Fruit fly (Drosophila melanogaster): ENCODE data around the gene knk.

The knk gene

dm6 chr3R:10100498-10101196 lies 24.8 kb downstream of the knk start (continued):
- TF ChIP-seq trem (tag; optimal IDR thresholded peaks at IDR 0.05) (no peak), knrl (GFP tag; IDR thresholded peaks at IDR 0.05; ENCODE audit: partially characterized antibody) (no peak; the same call in 2 of the 3 replicates), CG11695 (GFP tag; IDR thresholded peaks at IDR 0.05) (no peak), Drgx (GFP tag; IDR thresholded peaks at IDR 0.05) (no peak), org-1 (GFP tag; optimal IDR thresholded peaks at IDR 0.05) (peak; percentile 15), HmgZ (tag; optimal IDR thresholded peaks at IDR 0.05) (peak; percentile 74), fd3F (GFP tag; optimal IDR thresholded peaks at IDR 0.05) (no peak), ATbp (GFP tag; optimal IDR thresholded peaks at IDR 0.05) (peak; percentile 47), fru (optimal IDR thresholded peaks at IDR 0.05) (no peak), CG7839 (tag; optimal IDR thresholded peaks at IDR 0.05) (peak; percentile 45), Optix (GFP tag; IDR thresholded peaks at IDR 0.05) (peak; percentile 47; the same call in 1 of the 3 replicates), zf30C (GFP tag; optimal IDR thresholded peaks at IDR 0.05) (no peak), CG2678 (tag; optimal IDR thresholded peaks at IDR 0.05) (peak; percentile 6), fd96Cb (tag; optimal IDR thresholded peaks at IDR 0.05) (no peak), Doc3 (GFP tag; IDR thresholded peaks at IDR 0.05; ENCODE audit: partially characterized antibody) (no peak), CG7556 (GFP tag; optimal IDR thresholded peaks at IDR 0.05) (no peak), pho (GFP tag; optimal IDR thresholded peaks at IDR 0.05) (no peak), CG8765 (GFP tag; IDR thresholded peaks at IDR 0.05) (no peak), hkb (optimal IDR thresholded peaks at IDR 0.05) (peak; percentile 22), hkb (GFP tag; IDR thresholded peaks at IDR 0.05) (no peak; the same call in 1 of the 2 replicates), ash1 (GFP tag; optimal IDR thresholded peaks at IDR 0.05) (peak; percentile 1), CG15073 (GFP tag; optimal IDR thresholded peaks at IDR 0.05) (no peak), onecut (GFP tag; IDR thresholded peaks at IDR 0.05) (peak; percentile 32; the same call in 1 of the 2 replicates), CG17568 (GFP tag; optimal IDR thresholded peaks at IDR 0.05) (no peak), sisA (GFP tag; IDR thresholded peaks at IDR 0.05) (peak; percentile 56), CG6272 (GFP tag; IDR thresholded peaks at IDR 0.05) (0 out of 2 replicates have a peak, but pooled peaks have one; percentile 18), bigmax (GFP tag; optimal IDR thresholded peaks at IDR 0.05) (no peak), Six4 (GFP tag; optimal IDR thresholded peaks at IDR 0.05) (peak; percentile 33), chif (GFP tag; optimal IDR thresholded peaks at IDR 0.05) (no peak), mirr (GFP tag; optimal IDR thresholded peaks at IDR 0.05) (no peak), CG10321 (GFP tag; IDR thresholded peaks at IDR 0.05) (0 out of 2 replicates have a peak, but pooled peaks have one; percentile 33), CG9817 (tag; optimal IDR thresholded peaks at IDR 0.05) (no peak), gt (GFP tag; IDR thresholded peaks at IDR 0.05) (no peak), CG12769 (tag; optimal IDR thresholded peaks at IDR 0.05) (peak; percentile 55), CG13775 (GFP tag; optimal IDR thresholded peaks at IDR 0.05) (peak; percentile 16), CG32772 (GFP tag; IDR thresholded peaks at IDR 0.05) (peak; percentile 32; the same call in 1 of the 2 replicates), Kr (GFP tag; optimal IDR thresholded peaks at IDR 0.05) (no peak), ftz-f1 (GFP tag; optimal IDR thresholded peaks at IDR 0.05) (peak; percentile 63), CG6791 (GFP tag; IDR thresholded peaks at IDR 0.05; ENCODE audit: partially characterized antibody) (no peak), CG17186 (GFP tag; optimal IDR thresholded peaks at IDR 0.05) (no peak), CrebB (tag; optimal IDR thresholded peaks at IDR 0.05) (peak; percentile 3), tll (GFP tag; optimal IDR thresholded peaks at IDR 0.05) (no peak), CG9876 (GFP tag; optimal IDR thresholded peaks at IDR 0.05) (no peak), crc (GFP tag; optimal IDR thresholded peaks at IDR 0.05) (no peak), bsh (GFP tag; optimal IDR thresholded peaks at IDR 0.05) (peak in 1 of 2 experiments; percentile 11), CG13287 (GFP tag; IDR thresholded peaks at IDR 0.05; ENCODE audit: partially characterized antibody) (peak; percentile 33; the same call in 1 of the 2 replicates), CG9932 (GFP tag; IDR thresholded peaks at IDR 0.05) (peak; percentile 68), Poxn (GFP tag; IDR thresholded peaks at IDR 0.05) (no peak), CG1233 (GFP tag; optimal IDR thresholded peaks at IDR 0.05) (peak; percentile 14)

All from whole organism, embryonic.